Fruit fly (Drosophila melanogaster) whole organism, wandering third instar larva: ENCODE measurements around the gene CG2926.

ENCODE experiments used
- Myc ChIP-seq: fragments of >200 bp; optimal IDR thresholded peaks from 2 replicates; lab custom pipeline; 2017
- usp ChIP-seq: fragments of >200 bp; optimal IDR thresholded peaks from 2 replicates; lab custom pipeline; 2017; ENCODE audit warnings: missing biosample characterization, missing genetic modification characterization

- TF ChIP-seq usp (GFP tag; lab: Kevin White, UChicago) (no peak), Myc (lab: Kevin White, UChicago) (no peak)
These were observed 24.4 kb upstream of the CG2926 start, which contains the start of gene Rga for dm6 chr3R:5612372-5613113.
